Fruit fly (Drosophila melanogaster) whole organism, pupa: ENCODE data around the gene ru.

Experiments
- CG13204 ChIP-seq: fragments of 200-800 bp; sonication (Bioruptor generic); optimal IDR thresholded peaks from 2 replicates; lab custom pipeline; 2018; ENCODE audit warnings: missing biosample characterization, mild to moderate bottlenecking, missing genetic modification characterization, moderate library complexity
- CG32121 ChIP-seq: fragments of 200-800 bp; sonication (Bioruptor generic); IDR thresholded peaks from 2 replicates; pipeline ENCODE4 v1.3.6; 2022; ENCODE audit warnings: missing biosample characterization, missing genetic modification characterization
- CG34367 ChIP-seq: fragments of 200-800 bp; sonication (Bioruptor generic); optimal IDR thresholded peaks from 2 replicates; lab custom pipeline; 2018; ENCODE audit warnings: missing biosample characterization, mild to moderate bottlenecking, missing genetic modification characterization
- CG8159 ChIP-seq: fragments of 200-800 bp; sonication (Bioruptor generic); optimal IDR thresholded peaks from 3 replicates; lab custom pipeline; 2018; ENCODE audit warnings: missing biosample characterization, mild to moderate bottlenecking, missing genetic modification characterization, moderate library complexity
- CG8301 ChIP-seq: fragments of 200-800 bp; sonication (Bioruptor generic); optimal IDR thresholded peaks from 2 replicates; lab custom pipeline; 2018; ENCODE audit warnings: missing biosample characterization, mild to moderate bottlenecking, missing genetic modification characterization
- CG9948 ChIP-seq: fragments of 200-800 bp; sonication (Bioruptor generic); optimal IDR thresholded peaks from 2 replicates; lab custom pipeline; 2018; ENCODE audit warnings: missing biosample characterization, mild to moderate bottlenecking, missing genetic modification characterization, moderate library complexity
- D1 ChIP-seq: fragments of 200-800 bp; sonication (Bioruptor generic); optimal IDR thresholded peaks from 2 replicates; lab custom pipeline; 2018; ENCODE audit warnings: missing biosample characterization, mild to moderate bottlenecking, missing genetic modification characterization, moderate library complexity
- EcR ChIP-seq: fragments of 200-800 bp; sonication (Bioruptor generic); optimal IDR thresholded peaks from 3 replicates; lab custom pipeline; 2019; ENCODE audit warnings: missing biosample characterization, missing genetic modification characterization, mild to moderate bottlenecking, moderate library complexity, missing genetic modification reagents
- Pif1B ChIP-seq: fragments of 200-800 bp; sonication (Bioruptor generic); optimal IDR thresholded peaks from 3 replicates; lab custom pipeline; 2016; ENCODE audit warnings: missing biosample characterization, missing genetic modification characterization
- rn ChIP-seq: fragments of 200-800 bp; sonication (Bioruptor generic); IDR thresholded peaks from 2 replicates; pipeline ENCODE4 v1.3.6; 2022; ENCODE audit warnings: missing biosample characterization, missing genetic modification characterization

DNA sequence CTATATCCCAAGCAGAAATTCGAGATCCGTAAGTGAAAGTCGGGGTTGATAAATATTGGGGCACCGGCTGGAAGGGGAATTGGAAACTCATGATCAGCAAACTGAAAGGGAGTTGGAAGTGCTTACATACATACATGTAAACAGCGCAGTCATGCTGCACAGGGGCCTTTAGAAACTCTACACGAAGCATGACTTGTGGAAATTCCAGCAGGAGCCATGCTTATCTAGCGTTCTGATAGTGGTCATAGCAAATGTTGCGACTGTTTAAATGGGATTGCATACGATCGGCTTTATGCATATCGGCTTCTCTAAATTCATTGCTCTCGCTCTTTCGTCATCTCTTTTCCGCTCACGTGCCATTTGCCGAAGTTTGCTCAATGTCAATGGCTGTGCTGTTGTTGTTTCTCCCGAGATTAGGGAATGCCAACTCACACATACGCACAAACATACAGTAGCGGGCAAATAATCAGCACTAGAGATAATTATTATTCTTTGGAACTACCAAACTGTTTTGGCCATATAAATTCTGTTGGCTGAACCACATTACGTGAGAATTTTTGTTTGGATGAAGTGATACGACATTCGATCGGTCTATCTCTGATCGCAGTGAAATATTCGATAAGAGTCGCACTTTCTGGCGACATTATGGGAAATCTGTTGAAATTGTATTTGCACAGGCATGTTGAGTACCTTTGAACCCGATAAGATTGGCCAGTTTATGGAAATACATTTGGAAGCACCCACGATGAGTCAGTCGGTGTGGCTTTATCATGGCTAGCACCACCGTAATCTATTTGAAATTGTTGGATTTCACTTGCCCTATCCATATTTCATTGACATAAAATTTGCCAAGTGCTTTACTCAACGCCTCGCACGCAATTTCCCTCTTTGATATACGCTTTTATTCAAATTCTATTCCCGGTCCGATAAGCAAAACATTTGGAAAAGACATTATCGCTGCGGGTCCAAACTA is 34.2 kb upstream of the ru start:
- TF ChIP-seq EcR (GFP tag; lab: Kevin White, UChicago) (no peak), CG8301 (tag; lab: Kevin White, UChicago) (no peak), CG9948 (tag; lab: Kevin White, UChicago) (no peak), CG34367 (tag; lab: Kevin White, UChicago) (no peak), rn (GFP tag; lab: Robert Waterston, UW) (no peak), CG13204 (GFP tag; lab: Kevin White, UChicago) (no peak), CG8159 (tag; lab: Kevin White, UChicago) (no peak), Pif1B (no peak), CG32121 (GFP tag; lab: Robert Waterston, UW) (no peak), D1 (tag; lab: Kevin White, UChicago) (no peak)
